Fruit fly (Drosophila melanogaster): ENCODE data around the gene CG3777.

Gene CG3777

dm6 chrX:334624-335292 is 55.3 kb downstream of the CG3777 start:
- TF ChIP-seq fru (GFP tag; optimal IDR thresholded peaks at IDR 0.05) (peak; percentile 10), HLH106 (tag; optimal IDR thresholded peaks at IDR 0.05) (no peak), Myc (optimal IDR thresholded peaks at IDR 0.05) (no peak), rgr (GFP tag; optimal IDR thresholded peaks at IDR 0.05) (no peak), OdsH (GFP tag; optimal IDR thresholded peaks at IDR 0.05) (no peak), usp (GFP tag; optimal IDR thresholded peaks at IDR 0.05) (no peak), pan (optimal IDR thresholded peaks at IDR 0.05) (no peak), Vsx2 (GFP tag; optimal IDR thresholded peaks at IDR 0.05; ENCODE audit: partially characterized antibody) (peak; percentile 59), ey (GFP tag; optimal IDR thresholded peaks at IDR 0.05) (no peak), Hnf4 (GFP tag; optimal IDR thresholded peaks at IDR 0.05) (no peak), woc (GFP tag; optimal IDR thresholded peaks at IDR 0.05) (no peak), Jra (GFP tag; optimal IDR thresholded peaks at IDR 0.05) (no peak), Hr78 (GFP tag; optimal IDR thresholded peaks at IDR 0.05) (no peak), Sp1 (GFP tag; optimal IDR thresholded peaks at IDR 0.05) (no peak), foxo (GFP tag; optimal IDR thresholded peaks at IDR 0.05) (peak in 1 of 2 experiments; percentile 10), Dif (GFP tag; optimal IDR thresholded peaks at IDR 0.05; ENCODE audit: partially characterized antibody) (peak; percentile 20), Hr83 (GFP tag; optimal IDR thresholded peaks at IDR 0.05; ENCODE audit: poor library complexity, severe bottlenecking) (no peak), N (GFP tag; optimal IDR thresholded peaks at IDR 0.05) (no peak), h (GFP tag; optimal IDR thresholded peaks at IDR 0.05) (peak; percentile 7), dl (GFP tag; optimal IDR thresholded peaks at IDR 0.05; ENCODE audit: insufficient read depth in 1 of 2, partially characterized antibody in 2 of 2) (peak; percentile 26 to 50)

dm6 chrX:336659-337266 is 57.3 kb downstream of the CG3777 start:
- TF ChIP-seq tai (GFP tag; optimal IDR thresholded peaks at IDR 0.05), result no peak
- no peak for TF ChIP-seq HLH106 (tag; optimal IDR thresholded peaks at IDR 0.05)
- TF ChIP-seq pan (optimal IDR thresholded peaks at IDR 0.05), result no peak
- no peak for TF ChIP-seq Jra (GFP tag; optimal IDR thresholded peaks at IDR 0.05)
- TF ChIP-seq Myc (optimal IDR thresholded peaks at IDR 0.05), result no peak
- no peak for TF ChIP-seq GATAd (GFP tag; optimal IDR thresholded peaks at IDR 0.05)
- TF ChIP-seq sage (GFP tag; optimal IDR thresholded peaks at IDR 0.05), result no peak
- TF ChIP-seq N (GFP tag; optimal IDR thresholded peaks at IDR 0.05), result no peak
- no peak for TF ChIP-seq dl (GFP tag; optimal IDR thresholded peaks at IDR 0.05; ENCODE audit: insufficient read depth in 1 of 2, partially characterized antibody in 2 of 2)
- peak; percentile 4 for TF ChIP-seq Hr83 (GFP tag; optimal IDR thresholded peaks at IDR 0.05; ENCODE audit: poor library complexity, severe bottlenecking)
- TF ChIP-seq foxo (GFP tag; optimal IDR thresholded peaks at IDR 0.05), result peak in 1 of 2 experiments; percentile 16
- TF ChIP-seq Vsx2 (GFP tag; optimal IDR thresholded peaks at IDR 0.05; ENCODE audit: partially characterized antibody), result no peak
- no peak for TF ChIP-seq OdsH (GFP tag; optimal IDR thresholded peaks at IDR 0.05)
- TF ChIP-seq CG32264 (GFP tag; optimal IDR thresholded peaks at IDR 0.05), result no peak
- TF ChIP-seq woc (GFP tag; optimal IDR thresholded peaks at IDR 0.05), result no peak
- TF ChIP-seq fru (GFP tag; optimal IDR thresholded peaks at IDR 0.05), result no peak
- TF ChIP-seq Hnf4 (GFP tag; optimal IDR thresholded peaks at IDR 0.05), result peak; percentile 41
- TF ChIP-seq CrebA (GFP tag; optimal IDR thresholded peaks at IDR 0.05; ENCODE audit: borderline replicate concordance), result no peak

- peak in 1 of 2 experiments; percentile 14 for TF ChIP-seq foxo (GFP tag; optimal IDR thresholded peaks at IDR 0.05)
- TF ChIP-seq Sp1 (GFP tag; optimal IDR thresholded peaks at IDR 0.05), result peak; percentile 27
- no peak for TF ChIP-seq usp (GFP tag; optimal IDR thresholded peaks at IDR 0.05)
- TF ChIP-seq HLH106 (tag; optimal IDR thresholded peaks at IDR 0.05), result peak; percentile 31
- TF ChIP-seq OdsH (GFP tag; optimal IDR thresholded peaks at IDR 0.05), result no peak
Observed at dm6 chrX:338123-338527, 58.6 kb downstream of the CG3777 start.

- TF ChIP-seq jim (GFP tag; optimal IDR thresholded peaks at IDR 0.05) (no peak), ey (GFP tag; optimal IDR thresholded peaks at IDR 0.05) (no peak), OdsH (GFP tag; optimal IDR thresholded peaks at IDR 0.05) (peak; percentile 8), Sp1 (GFP tag; optimal IDR thresholded peaks at IDR 0.05) (peak; percentile 8), Jra (GFP tag; optimal IDR thresholded peaks at IDR 0.05) (no peak), foxo (GFP tag; optimal IDR thresholded peaks at IDR 0.05) (peak in 1 of 2 experiments; percentile 20), fru (GFP tag; optimal IDR thresholded peaks at IDR 0.05) (peak; percentile 32), psq (GFP tag; optimal IDR thresholded peaks at IDR 0.05) (peak; percentile 4)
Observed at dm6 chrX:339866-340571, 60.5 kb downstream of the CG3777 start.
